Worm (Caenorhabditis elegans) whole organism, midembryonic: ENCODE data around the gene aakb-1.

Experiments used
- T22C8.4 ChIP-seq: fragments of 200-800 bp; sonication (Bioruptor generic); IDR thresholded peaks from 2 replicates; pipeline ENCODE4 v1.3.6; 2022; ENCODE audit warnings: missing genetic modification characterization, missing compliant biosample characterization
- flt-1 ChIP-seq: fragments of 200-800 bp; sonication (Bioruptor generic); IDR thresholded peaks from 2 replicates; pipeline ENCODE4 v1.3.6; 2022; ENCODE audit warnings: missing genetic modification characterization, missing compliant biosample characterization
- klf-2 ChIP-seq: fragments of 200-800 bp; sonication (Bioruptor generic); conservative IDR thresholded peaks from 2 replicates; pipeline ENCODE4 v1.3.6; 2022; ENCODE audit warnings: missing genetic modification reagents, missing genetic modification characterization, missing compliant biosample characterization
- ztf-23 ChIP-seq: fragments of 200-800 bp; sonication (Bioruptor generic); IDR thresholded peaks from 2 replicates; pipeline ENCODE4 v1.3.6; 2022; ENCODE audit warnings: missing genetic modification reagents, missing genetic modification characterization, missing compliant biosample characterization
- ztf-29 ChIP-seq: fragments of 200-800 bp; sonication (Bioruptor generic); IDR thresholded peaks from 2 replicates; pipeline ENCODE4 v1.3.6; 2022; ENCODE audit warnings: missing genetic modification reagents, missing genetic modification characterization, missing compliant biosample characterization

ce11 chrX:13752822-13753581 lies 2.6 kb upstream of the aakb-1 start:
- no peak for TF ChIP-seq klf-2 (GFP tag; lab: Robert Waterston, UW)
- TF ChIP-seq T22C8.4 (GFP tag; lab: Robert Waterston, UW): no peak
- TF ChIP-seq ztf-29 (GFP tag; lab: Robert Waterston, UW): no peak
- TF ChIP-seq ztf-23 (GFP tag; lab: Robert Waterston, UW): no peak
- TF ChIP-seq flt-1: no peak
